Worm (Caenorhabditis elegans) whole organism, L1 larva: ENCODE results near the gene F49C12.3.

ENCODE experiments used
- C04F5.9 ChIP-seq: sonication (generic microtip); optimal IDR thresholded peaks from 2 replicates; lab custom pipeline; 2016; ENCODE audit warnings: missing genetic modification characterization, missing compliant biosample characterization
- C16A3.4 ChIP-seq: fragments of 150-350 bp; optimal IDR thresholded peaks from 2 replicates; lab custom pipeline; 2014; ENCODE audit warnings: missing biosample characterization, missing genetic modification characterization
- C34B4.2 ChIP-seq: sonication (generic microtip); optimal IDR thresholded peaks from 2 replicates; lab custom pipeline; 2017; ENCODE audit warnings: mild to moderate bottlenecking, missing genetic modification characterization, missing compliant biosample characterization
- aha-1 ChIP-seq: fragments of 150-350 bp; optimal IDR thresholded peaks from 2 replicates; lab custom pipeline; 2014; ENCODE audit warnings: missing biosample characterization, missing genetic modification characterization
- ama-1 ChIP-seq: fragments of 150-350 bp; optimal IDR thresholded peaks from 2 replicates; lab custom pipeline; 2014
- blmp-1 ChIP-seq: fragments of 150-350 bp; optimal IDR thresholded peaks from 2 replicates; lab custom pipeline; 2014; ENCODE audit warnings: missing biosample characterization, missing genetic modification characterization
- ceh-63 ChIP-seq: fragments of 200-800 bp; sonication (Bioruptor generic); optimal IDR thresholded peaks from 2 replicates; lab custom pipeline; 2018; ENCODE audit warnings: mild to moderate bottlenecking, missing genetic modification characterization, missing compliant biosample characterization
- ceh-8 ChIP-seq: fragments of 200-800 bp; sonication (Bioruptor generic); optimal IDR thresholded peaks from 2 replicates; lab custom pipeline; 2018; ENCODE audit warnings: mild to moderate bottlenecking, missing genetic modification characterization, moderate library complexity, missing compliant biosample characterization
- ceh-88 ChIP-seq: fragments of 200-800 bp; sonication (Bioruptor generic); IDR thresholded peaks from 2 replicates; pipeline ENCODE4 v1.3.6; 2022; ENCODE audit warnings: missing genetic modification characterization, missing compliant biosample characterization
- dpl-1 ChIP-seq, 3 experiments: fragments of 150-350 bp in 2 of 3; sonication (generic microtip) in 1 of 3; optimal IDR thresholded peaks; 2 replicates each; lab custom pipeline; 2014 to 2017; ENCODE audit warnings: missing biosample characterization in 3 of 3, missing genetic modification characterization in 3 of 3, missing genetic modification reagents in 3 of 3
- efl-1 ChIP-seq, 4 experiments: fragments of 150-350 bp; optimal IDR thresholded peaks in 3 of 4; peaks in 1 of 4; 1 replicate in 1 of 4; 2 replicates in 3 of 4; lab custom pipeline; 2014; ENCODE audit warnings: missing biosample characterization in 2 of 4, missing genetic modification characterization in 2 of 4, missing genetic modification reagents in 2 of 4
- egl-13 ChIP-seq: sonication (generic microtip); optimal IDR thresholded peaks from 2 replicates; lab custom pipeline; 2016; ENCODE audit warnings: missing genotype, missing genetic modification reagents, missing genetic modification characterization, missing compliant biosample characterization
- elt-2 ChIP-seq: sonication (generic microtip); optimal IDR thresholded peaks from 2 replicates; lab custom pipeline; 2016; ENCODE audit warnings: missing genetic modification characterization, mild to moderate bottlenecking, inconsistent platforms, missing compliant biosample characterization, missing genetic modification reagents
- ets-5 ChIP-seq: fragments of 200-800 bp; sonication (Bioruptor generic); IDR thresholded peaks from 2 replicates; pipeline ENCODE4 v1.3.6; 2022; ENCODE audit warnings: missing genetic modification characterization, missing compliant biosample characterization
- fkh-8 ChIP-seq: sonication (generic microtip); optimal IDR thresholded peaks from 2 replicates; lab custom pipeline; 2016; ENCODE audit warnings: mild to moderate bottlenecking, missing genetic modification characterization, missing compliant biosample characterization
- hpl-2 ChIP-seq: fragments of 150-350 bp; optimal IDR thresholded peaks from 2 replicates; lab custom pipeline; 2014; ENCODE audit warnings: missing biosample characterization, missing genetic modification reagents, missing genetic modification characterization
- jun-1 ChIP-seq: fragments of 150-350 bp; optimal IDR thresholded peaks from 2 replicates; lab custom pipeline; 2014; ENCODE audit warnings: missing biosample characterization, missing genetic modification reagents, missing genetic modification characterization
- lin-14 ChIP-seq: fragments of 200-800 bp; sonication (Bioruptor generic); optimal IDR thresholded peaks from 2 replicates; lab custom pipeline; 2018; ENCODE audit warnings: mild to moderate bottlenecking, missing genetic modification characterization, moderate library complexity, missing compliant biosample characterization
- lin-39 ChIP-seq: fragments of 150-350 bp; optimal IDR thresholded peaks from 2 replicates; lab custom pipeline; 2014; ENCODE audit warnings: missing biosample characterization, missing genetic modification reagents, missing genetic modification characterization
- lir-3 ChIP-seq: sonication (generic microtip); optimal IDR thresholded peaks from 2 replicates; lab custom pipeline; 2016; ENCODE audit warnings: mild to moderate bottlenecking, missing genetic modification characterization, moderate library complexity, missing compliant biosample characterization; ENCODE audit not compliant: poor library complexity
- lsy-2 ChIP-seq, 2 experiments: fragments of 150-350 bp; optimal IDR thresholded peaks; 2 replicates each; lab custom pipeline; 2014; ENCODE audit warnings: missing biosample characterization in 2 of 2, missing genetic modification characterization in 2 of 2
- mab-9 ChIP-seq: fragments of 200-800 bp; sonication (Bioruptor generic); IDR thresholded peaks from 2 replicates; pipeline ENCODE4 v1.3.6; 2022; ENCODE audit warnings: missing genetic modification reagents, missing genetic modification characterization, missing compliant biosample characterization
- mdl-1 ChIP-seq, 2 experiments: fragments of 150-350 bp; optimal IDR thresholded peaks; 2 replicates each; lab custom pipeline; 2014 to 2017; ENCODE audit warnings: missing biosample characterization in 2 of 2, missing genetic modification characterization in 2 of 2, inconsistent platforms in 1 of 2
- mef-2 ChIP-seq: fragments of 150-350 bp; optimal IDR thresholded peaks from 2 replicates; lab custom pipeline; 2014; ENCODE audit warnings: missing biosample characterization, missing genetic modification characterization
- nhr-19 ChIP-seq: fragments of 200-800 bp; sonication (Bioruptor generic); conservative IDR thresholded peaks from 2 replicates; pipeline ENCODE4 v1.3.6; 2022; ENCODE audit warnings: missing genetic modification characterization, missing compliant biosample characterization
- nhr-28 ChIP-seq: fragments of 150-350 bp; optimal IDR thresholded peaks from 2 replicates; lab custom pipeline; 2014; ENCODE audit warnings: missing biosample characterization, missing genetic modification characterization
- nhr-71 ChIP-seq: sonication (generic microtip); optimal IDR thresholded peaks from 2 replicates; lab custom pipeline; 2016; ENCODE audit warnings: mild to moderate bottlenecking, missing genetic modification characterization, moderate library complexity, missing compliant biosample characterization
- nhr-76 ChIP-seq: sonication (generic microtip); optimal IDR thresholded peaks from 2 replicates; lab custom pipeline; 2017; ENCODE audit warnings: missing biosample characterization, missing genetic modification characterization
- nhr-77 ChIP-seq: fragments of 150-350 bp; optimal IDR thresholded peaks from 2 replicates; lab custom pipeline; 2014; ENCODE audit warnings: missing biosample characterization, missing genetic modification characterization
- nhr-85 ChIP-seq: sonication (generic microtip); peaks from one replicate; lab custom pipeline; 2016; ENCODE audit warnings: missing genetic modification characterization, inconsistent platforms, missing compliant biosample characterization
- nhr-90 ChIP-seq: sonication (generic microtip); optimal IDR thresholded peaks from 2 replicates; lab custom pipeline; 2016; ENCODE audit warnings: mild to moderate bottlenecking, missing genetic modification characterization, missing compliant biosample characterization; ENCODE audit not compliant: poor library complexity
- pag-3 ChIP-seq: sonication (generic microtip); optimal IDR thresholded peaks from 2 replicates; lab custom pipeline; 2017; ENCODE audit warnings: missing genetic modification characterization, mild to moderate bottlenecking, missing compliant biosample characterization, antibody characterized with exemption, borderline replicate concordance; ENCODE audit not compliant: insufficient read depth
- pax-3 ChIP-seq: fragments of 200-800 bp; sonication (Bioruptor generic); optimal IDR thresholded peaks from 2 replicates; lab custom pipeline; 2018; ENCODE audit warnings: mild to moderate bottlenecking, missing genetic modification characterization, moderate library complexity, missing compliant biosample characterization
- pqm-1 ChIP-seq: sonication (generic microtip); optimal IDR thresholded peaks from 3 replicates; lab custom pipeline; 2017; ENCODE audit warnings: missing biosample characterization, missing genetic modification characterization
- skn-1 ChIP-seq: fragments of 150-350 bp; optimal IDR thresholded peaks from 2 replicates; lab custom pipeline; 2014; ENCODE audit warnings: missing biosample characterization, missing genetic modification characterization
- snu-23 ChIP-seq: sonication (generic microtip); optimal IDR thresholded peaks from 2 replicates; lab custom pipeline; 2016; ENCODE audit warnings: missing genetic modification characterization, missing compliant biosample characterization
- sox-4 ChIP-seq: sonication (generic microtip); optimal IDR thresholded peaks from 2 replicates; lab custom pipeline; 2016; ENCODE audit warnings: missing genetic modification characterization, missing compliant biosample characterization
- sup-37 ChIP-seq: fragments of 200-800 bp; sonication (Bioruptor generic); optimal IDR thresholded peaks from 2 replicates; lab custom pipeline; 2018; ENCODE audit warnings: mild to moderate bottlenecking, missing genetic modification characterization, missing compliant biosample characterization
- tbx-2 ChIP-seq: sonication (generic microtip); optimal IDR thresholded peaks from 2 replicates; lab custom pipeline; 2016; ENCODE audit warnings: missing genetic modification characterization, missing compliant biosample characterization
- unc-130 ChIP-seq: fragments of 150-350 bp; optimal IDR thresholded peaks from 2 replicates; lab custom pipeline; 2017; ENCODE audit warnings: missing biosample characterization, missing genetic modification characterization, inconsistent platforms
- vab-15 ChIP-seq: sonication (generic microtip); optimal IDR thresholded peaks from 2 replicates; lab custom pipeline; 2017; ENCODE audit warnings: missing genotype, mild to moderate bottlenecking, missing genetic modification characterization, missing compliant biosample characterization
- xbp-1 ChIP-seq: sonication (generic microtip); optimal IDR thresholded peaks from 2 replicates; lab custom pipeline; 2016; ENCODE audit warnings: missing genetic modification characterization, missing compliant biosample characterization
- zag-1 ChIP-seq: fragments of 150-350 bp; optimal IDR thresholded peaks from 2 replicates; lab custom pipeline; 2014; ENCODE audit warnings: missing biosample characterization, missing genetic modification characterization
- ztf-11 ChIP-seq, 2 experiments: sonication (generic microtip); optimal IDR thresholded peaks; 2 replicates each; lab custom pipeline; 2016 to 2017; ENCODE audit warnings: missing genetic modification characterization in 2 of 2, missing biosample characterization in 1 of 2, missing compliant biosample characterization in 1 of 2
- ztf-4 ChIP-seq: fragments of 150-350 bp; optimal IDR thresholded peaks from 2 replicates; lab custom pipeline; 2014; ENCODE audit warnings: missing biosample characterization, missing genetic modification characterization

The F49C12.3 gene

DNA sequence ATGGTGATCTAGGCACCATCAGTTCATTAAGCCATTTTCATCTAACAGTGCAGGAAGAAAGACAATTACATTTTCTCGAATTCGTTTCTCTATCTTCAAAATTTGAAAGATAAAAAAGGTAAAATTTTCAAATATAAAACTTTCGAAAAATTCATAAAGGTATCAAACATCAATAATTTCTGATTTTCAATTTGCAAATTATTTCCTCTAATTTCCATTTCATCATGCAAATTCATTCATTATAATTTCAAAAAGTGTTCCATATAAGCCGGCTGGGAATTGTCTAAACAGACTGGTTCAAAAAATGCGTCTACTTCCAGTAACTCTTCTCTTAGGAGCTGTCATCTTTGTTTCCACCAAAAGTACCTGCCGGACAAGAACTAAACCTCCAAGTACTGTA is 27.5 kb downstream of the F49C12.3 start, which contains the start of gene clec-183:
Gene clec-183, plus strand, starts transcription at position 301 of the 400 bp plus-strand sequence.
- no peak for TF ChIP-seq sup-37 (GFP tag; lab: Kevin White, UChicago)
- no peak for TF ChIP-seq sox-4 (tag; lab: Kevin White, UChicago)
- no peak for TF ChIP-seq vab-15
- no peak for TF ChIP-seq ama-1 (lab: Kevin White, UChicago)
- TF ChIP-seq C34B4.2 = no peak
- TF ChIP-seq nhr-85 (tag; lab: Kevin White, UChicago) = no peak
- TF ChIP-seq zag-1 (tag; lab: Kevin White, UChicago) = no peak
- no peak for TF ChIP-seq C16A3.4
- no peak for TF ChIP-seq pqm-1
- no peak for TF ChIP-seq mab-9
- TF ChIP-seq nhr-77 (tag; lab: Kevin White, UChicago) = no peak
- no peak for TF ChIP-seq lin-39 (tag; lab: Kevin White, UChicago)
- TF ChIP-seq tbx-2 = no peak
- TF ChIP-seq aha-1 (tag; lab: Kevin White, UChicago) = no peak
- no peak for TF ChIP-seq xbp-1 (tag; lab: Kevin White, UChicago)
- TF ChIP-seq mef-2 = no peak

DNA sequence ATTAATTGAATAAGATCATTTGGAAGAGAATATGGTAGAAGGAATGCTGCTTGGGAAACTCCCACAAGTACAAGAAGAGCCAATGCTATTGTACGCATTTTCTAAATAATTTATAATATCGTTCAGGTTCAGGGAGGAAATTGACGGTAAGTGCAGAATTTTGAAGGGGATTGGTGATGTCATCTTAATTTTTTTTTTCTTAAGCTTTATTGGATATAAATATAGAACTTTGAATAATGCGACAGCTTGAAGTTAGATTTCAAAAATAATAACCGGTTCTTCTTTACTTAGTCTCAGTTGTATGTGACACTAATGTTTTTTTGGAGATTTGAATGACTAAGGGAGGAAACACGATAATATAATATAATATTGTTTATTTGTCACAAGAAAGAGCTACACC is 30.5 kb downstream of the F49C12.3 start, which contains the start of gene nspg-7.1:
Gene nspg-7.1, minus strand, starts transcription at position 101 of the 400 bp plus-strand sequence.
- no peak for TF ChIP-seq ceh-63
- TF ChIP-seq lir-3 (tag; lab: Kevin White, UChicago) = no peak
- TF ChIP-seq ets-5 (GFP tag; lab: Robert Waterston, UW) = no peak
- TF ChIP-seq skn-1 (tag; lab: Kevin White, UChicago) = no peak
- TF ChIP-seq blmp-1 (tag; lab: Kevin White, UChicago) = no peak
- TF ChIP-seq ceh-88 (GFP tag; lab: Robert Waterston, UW) = no peak
- TF ChIP-seq snu-23 (GFP tag; lab: Kevin White, UChicago) = no peak
- TF ChIP-seq lsy-2 (tag; optimal IDR thresholded peaks at IDR 0.05; lab: Kevin White, UChicago) = no peak

DNA sequence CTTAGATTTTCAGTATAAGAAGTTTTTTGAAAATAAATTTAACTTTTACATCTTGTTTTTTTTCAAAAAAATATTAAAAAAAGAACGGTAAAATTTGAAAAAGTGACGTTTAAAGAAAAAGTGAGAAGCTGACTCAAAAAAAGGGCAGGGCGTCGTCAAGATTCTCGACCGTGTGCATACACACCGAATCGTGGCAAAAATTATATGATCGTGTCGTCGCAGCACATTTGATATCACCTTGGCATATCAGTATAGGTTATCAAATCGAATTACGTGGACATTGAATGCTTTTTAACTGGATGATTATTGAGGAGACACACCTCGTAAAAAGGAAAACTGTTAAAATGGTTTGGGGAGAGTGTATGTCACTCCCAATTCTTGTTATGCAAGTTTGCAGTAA is 32.8 kb downstream of the F49C12.3 start:
- TF ChIP-seq efl-1 (optimal IDR thresholded peaks at IDR 0.05; lab: Kevin White, UChicago) = no peak
- TF ChIP-seq efl-1 (GFP tag; optimal IDR thresholded peaks at IDR 0.05 in 1 of 2; lab: Kevin White, UChicago) = peak in 1 of 2 experiments; percentile 41
- TF ChIP-seq nhr-90 (tag; lab: Kevin White, UChicago) = peak; percentile 5
- peak; percentile 45 for TF ChIP-seq ama-1 (lab: Kevin White, UChicago)
- TF ChIP-seq elt-2 (tag; lab: Kevin White, UChicago) = peak; percentile 47
- TF ChIP-seq ets-5 (GFP tag; lab: Robert Waterston, UW) = no peak
- TF ChIP-seq jun-1 (tag; lab: Kevin White, UChicago) = no peak
- TF ChIP-seq pqm-1 = no peak

DNA sequence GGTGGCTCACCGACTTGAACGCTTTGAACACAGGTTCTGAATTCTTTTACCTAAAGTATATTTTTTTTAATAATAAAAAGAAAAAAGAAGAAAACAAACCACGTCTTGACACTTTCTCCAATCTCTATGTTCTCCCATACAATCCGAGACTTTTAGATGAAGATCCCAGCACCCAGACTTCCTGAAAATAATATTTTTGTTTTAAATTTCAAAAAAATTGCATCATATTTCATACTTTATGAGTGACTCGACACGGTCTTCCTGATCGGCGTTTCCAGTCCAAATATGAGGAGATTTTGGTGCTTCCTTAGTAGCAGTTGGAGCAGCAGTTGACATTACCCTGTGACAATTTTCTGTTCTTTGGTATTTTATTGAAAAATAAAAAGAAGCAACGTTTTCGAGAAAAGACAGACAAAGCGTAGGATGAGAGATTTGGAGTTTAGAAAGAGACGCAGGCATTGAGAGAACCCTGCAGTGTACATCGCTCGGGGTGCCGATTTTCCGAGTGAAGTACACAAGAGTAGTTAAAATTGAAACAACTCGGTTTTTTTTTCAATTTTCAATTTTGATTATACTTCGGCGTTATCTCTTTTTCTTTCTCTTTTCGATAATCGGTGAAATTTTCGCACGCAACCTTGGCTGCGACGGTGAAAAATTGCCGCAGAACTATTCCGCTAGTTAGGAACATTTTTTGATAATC is 35.5 kb downstream of the F49C12.3 start, which contains the start of the genes coa-4 and T20D3.14:
Gene coa-4, minus strand, starts transcription at position 51 of the 700 bp plus-strand sequence.
Gene T20D3.14, minus strand, starts transcription at position 358 of the 700 bp plus-strand sequence.
- no peak for TF ChIP-seq pqm-1
- no peak for TF ChIP-seq hpl-2 (GFP tag; lab: Kevin White, UChicago)
- peak; percentile 55 for TF ChIP-seq nhr-85 (tag; lab: Kevin White, UChicago)
- TF ChIP-seq C16A3.4 = peak; percentile 38
- no peak for TF ChIP-seq ceh-63
- no peak for TF ChIP-seq pax-3
- no peak for TF ChIP-seq nhr-76
- TF ChIP-seq dpl-1 (GFP tag; optimal IDR thresholded peaks at IDR 0.05; lab: Kevin White, UChicago) = peak in 2 of 3 experiments; percentile 17 to 48
- peak in 1 of 2 experiments; percentile 54 for TF ChIP-seq mdl-1 (tag; optimal IDR thresholded peaks at IDR 0.05; lab: Kevin White, UChicago)
- no peak for TF ChIP-seq ceh-8 (GFP tag; lab: Kevin White, UChicago)
- TF ChIP-seq unc-130 (tag; lab: Kevin White, UChicago) = no peak
- TF ChIP-seq C04F5.9 (tag; lab: Kevin White, UChicago) = no peak
- no peak for TF ChIP-seq C34B4.2
- no peak for TF ChIP-seq pag-3 (tag; lab: Kevin White, UChicago)
- TF ChIP-seq lir-3 (tag; lab: Kevin White, UChicago) = no peak
- no peak; the same call in none of the 2 replicates for TF ChIP-seq nhr-19 (GFP tag; lab: Robert Waterston, UW)
- TF ChIP-seq nhr-28 (tag; lab: Kevin White, UChicago) = no peak
- no peak for TF ChIP-seq sox-4 (tag; lab: Kevin White, UChicago)
- TF ChIP-seq ztf-4 (tag; lab: Kevin White, UChicago) = no peak
- TF ChIP-seq egl-13 (tag; lab: Kevin White, UChicago) = no peak
- TF ChIP-seq nhr-71 (tag; lab: Kevin White, UChicago) = peak; percentile 71
- TF ChIP-seq fkh-8 (tag; lab: Kevin White, UChicago) = no peak
- no peak for TF ChIP-seq ztf-11 (tag; optimal IDR thresholded peaks at IDR 0.05; lab: Kevin White, UChicago)
- TF ChIP-seq lin-14 (GFP tag; lab: Kevin White, UChicago) = peak; percentile 75
